Fruit fly (Drosophila melanogaster) whole organism: ENCODE results near the gene CG12009.

Experiments
- CG8478 ChIP-seq: fragments of >200 bp; optimal IDR thresholded peaks from 2 replicates; lab custom pipeline; 2018; ENCODE audit warnings: inconsistent platforms
- Dll ChIP-seq: fragments of >200 bp; optimal IDR thresholded peaks from 2 replicates; lab custom pipeline; 2017
- EcR ChIP-seq, 2 experiments: fragments of >200 bp; optimal IDR thresholded peaks; 2 replicates each; lab custom pipeline; 2017; ENCODE audit warnings: missing biosample characterization in 2 of 2, missing genetic modification characterization in 2 of 2, missing genetic modification reagents in 2 of 2
- pan ChIP-seq: fragments of >200 bp; optimal IDR thresholded peaks from 2 replicates; lab custom pipeline; 2017
- psq ChIP-seq: fragments of >200 bp; optimal IDR thresholded peaks from 2 replicates; lab custom pipeline; 2017
- usp ChIP-seq: fragments of >200 bp; optimal IDR thresholded peaks from 2 replicates; lab custom pipeline; 2017; ENCODE audit warnings: missing biosample characterization, missing genetic modification characterization, mixed read lengths

The CG12009 gene

dm6 chr3L:3274463-3275177, 16.6 kb upstream of the CG12009 start:
- TF ChIP-seq usp (GFP tag; lab: Kevin White, UChicago) (no peak), Dll (no peak), pan (no peak), psq (lab: Kevin White, UChicago) (no peak), EcR (GFP tag; optimal IDR thresholded peaks at IDR 0.05; lab: Kevin White, UChicago) (no peak), CG8478 (lab: Kevin White, UChicago) (no peak)

dm6 chr3L:3276930-3277329, 14.3 kb upstream of the CG12009 start:
- TF ChIP-seq EcR (GFP tag; optimal IDR thresholded peaks at IDR 0.05; lab: Kevin White, UChicago) = no peak
- no peak for TF ChIP-seq usp (GFP tag; lab: Kevin White, UChicago)
- TF ChIP-seq psq (lab: Kevin White, UChicago) = no peak
- no peak for TF ChIP-seq Dll
- no peak for TF ChIP-seq CG8478 (lab: Kevin White, UChicago)
- no peak for TF ChIP-seq pan

dm6 chr3L:3279930-3280329, 11.3 kb upstream of the CG12009 start, which contains the start of gene CG12017:
TSS of gene CG12017 (plus strand) at chr3L:3280239.
- no peak for TF ChIP-seq Dll
- TF ChIP-seq pan = no peak
- no peak for TF ChIP-seq usp (GFP tag; lab: Kevin White, UChicago)
- no peak for TF ChIP-seq psq (lab: Kevin White, UChicago)
- no peak for TF ChIP-seq CG8478 (lab: Kevin White, UChicago)
- no peak for TF ChIP-seq EcR (GFP tag; optimal IDR thresholded peaks at IDR 0.05; lab: Kevin White, UChicago)

DNA sequence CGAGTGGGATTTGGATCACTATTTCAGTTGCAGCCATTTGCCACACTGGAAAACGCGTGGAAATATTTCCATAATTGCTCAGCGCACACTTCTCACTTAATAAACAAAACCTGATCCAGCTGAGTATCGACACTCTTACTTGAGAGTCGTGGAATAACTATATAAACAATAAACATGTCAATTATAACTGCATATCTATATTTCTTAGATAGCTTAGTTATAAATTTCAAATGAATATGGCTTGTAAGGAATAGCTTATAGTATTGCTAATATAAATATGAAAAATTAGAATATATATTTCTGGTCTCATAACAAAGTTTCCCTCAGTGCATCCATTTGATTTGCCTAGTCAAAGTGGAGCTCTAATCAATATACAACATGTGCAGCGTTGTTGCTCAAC, 8.0 kb upstream of the CG12009 start:
- TF ChIP-seq Dll = no peak
- TF ChIP-seq usp (GFP tag; lab: Kevin White, UChicago) = no peak
- TF ChIP-seq pan = no peak
- TF ChIP-seq EcR (GFP tag; optimal IDR thresholded peaks at IDR 0.05; lab: Kevin White, UChicago) = no peak
- no peak for TF ChIP-seq CG8478 (lab: Kevin White, UChicago)
- TF ChIP-seq psq (lab: Kevin White, UChicago) = no peak

DNA sequence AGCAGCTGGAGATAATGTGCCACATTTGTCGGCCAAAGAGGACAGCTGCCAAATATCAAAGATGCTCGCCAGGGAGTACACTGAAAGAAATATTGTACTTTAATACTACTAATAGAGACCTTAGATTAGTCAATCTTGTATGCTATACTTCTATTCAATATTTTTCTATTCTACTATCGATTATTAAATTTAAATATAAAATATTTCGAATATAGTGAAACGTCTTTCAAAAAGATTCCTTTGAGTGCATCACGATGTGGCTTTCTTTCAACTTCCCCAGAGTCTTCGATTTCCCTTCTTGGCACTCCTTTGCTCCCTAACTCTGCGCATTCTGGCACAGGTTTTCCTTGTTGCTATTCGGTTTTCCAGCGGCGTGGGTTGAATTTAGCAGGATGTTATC, 6.4 kb upstream of the CG12009 start:
- no peak for TF ChIP-seq Dll
- TF ChIP-seq usp (GFP tag; lab: Kevin White, UChicago) = no peak
- no peak for TF ChIP-seq EcR (GFP tag; optimal IDR thresholded peaks at IDR 0.05; lab: Kevin White, UChicago)
- TF ChIP-seq pan = no peak
- TF ChIP-seq CG8478 (lab: Kevin White, UChicago) = no peak

dm6 chr3L:3288414-3288813, 2.8 kb upstream of the CG12009 start:
- TF ChIP-seq Dll (no peak), CG8478 (lab: Kevin White, UChicago) (no peak), usp (GFP tag; lab: Kevin White, UChicago) (no peak), pan (no peak), psq (lab: Kevin White, UChicago) (no peak), EcR (GFP tag; optimal IDR thresholded peaks at IDR 0.05; lab: Kevin White, UChicago) (no peak)

dm6 chr3L:3300345-3300744, 9.1 kb downstream of the CG12009 start:
- TF ChIP-seq Dll (no peak), EcR (GFP tag; optimal IDR thresholded peaks at IDR 0.05; lab: Kevin White, UChicago) (no peak), usp (GFP tag; lab: Kevin White, UChicago) (no peak), pan (no peak), psq (lab: Kevin White, UChicago) (no peak), CG8478 (lab: Kevin White, UChicago) (no peak)

- TF ChIP-seq CG8478 (lab: Kevin White, UChicago) (no peak), pan (no peak), EcR (GFP tag; optimal IDR thresholded peaks at IDR 0.05; lab: Kevin White, UChicago) (no peak), usp (GFP tag; lab: Kevin White, UChicago) (no peak), Dll (no peak)
Measured at dm6 chr3L:3301171-3301738, 10.0 kb downstream of the CG12009 start.

dm6 chr3L:3303087-3303526, 11.8 kb downstream of the CG12009 start, which contains the start of gene CG14968:
TSS of gene CG14968 (minus strand) at chr3L:3303112.
- TF ChIP-seq pan (no peak), EcR (GFP tag; optimal IDR thresholded peaks at IDR 0.05; lab: Kevin White, UChicago) (no peak), psq (lab: Kevin White, UChicago) (no peak), usp (GFP tag; lab: Kevin White, UChicago) (no peak), Dll (no peak), CG8478 (lab: Kevin White, UChicago) (no peak)

DNA sequence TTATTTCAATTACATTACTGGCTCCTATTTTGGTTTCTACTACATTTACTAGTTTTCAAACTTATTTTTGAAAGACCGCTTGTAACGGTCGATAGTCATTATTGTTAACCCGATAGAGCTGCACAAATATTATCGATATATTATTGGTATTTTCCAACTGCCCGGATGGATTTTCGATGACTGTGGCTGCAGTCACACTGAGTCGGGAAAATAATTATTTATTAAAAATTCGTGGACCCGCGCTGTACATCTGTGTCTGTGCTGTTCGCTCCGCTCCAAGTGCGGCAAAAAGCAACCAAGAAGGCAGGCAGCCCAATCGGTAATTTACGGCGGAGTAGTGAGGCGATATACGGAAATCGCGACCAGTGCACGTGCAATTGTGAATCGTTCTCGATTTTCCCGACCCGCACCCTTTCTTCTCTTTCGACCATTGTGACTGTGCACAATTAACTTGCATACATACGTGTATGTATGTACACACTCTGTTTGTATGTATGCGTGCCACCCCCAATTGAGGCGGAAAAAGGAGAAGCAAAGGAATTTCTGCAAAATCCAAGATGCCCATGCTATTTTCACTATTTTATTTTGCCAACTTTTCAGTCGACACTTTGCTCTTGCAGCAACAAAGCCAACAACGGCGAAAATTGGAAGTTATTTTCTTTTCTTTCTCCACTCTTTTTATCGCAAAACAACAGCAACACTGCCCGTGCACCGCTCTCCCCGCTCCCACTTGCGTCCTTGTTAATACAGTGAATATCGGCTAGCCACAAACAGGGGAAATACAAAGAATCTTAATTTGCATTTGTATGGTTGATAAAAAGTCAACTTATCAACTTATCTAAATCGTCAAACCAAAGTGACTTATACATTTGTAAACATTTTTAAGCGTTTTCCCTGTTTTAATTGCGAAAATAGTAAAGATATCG, 12.5 kb downstream of the CG12009 start, which contains the start of gene ZnT63C:
TSS of gene ZnT63C (plus strand) at position 175 of the 926 bp plus-strand sequence.
- TF ChIP-seq usp (GFP tag; lab: Kevin White, UChicago) = no peak
- TF ChIP-seq Dll = no peak
- TF ChIP-seq CG8478 (lab: Kevin White, UChicago) = no peak
- TF ChIP-seq EcR (GFP tag; optimal IDR thresholded peaks at IDR 0.05; lab: Kevin White, UChicago) = no peak
- TF ChIP-seq psq (lab: Kevin White, UChicago) = no peak
- no peak for TF ChIP-seq pan

DNA sequence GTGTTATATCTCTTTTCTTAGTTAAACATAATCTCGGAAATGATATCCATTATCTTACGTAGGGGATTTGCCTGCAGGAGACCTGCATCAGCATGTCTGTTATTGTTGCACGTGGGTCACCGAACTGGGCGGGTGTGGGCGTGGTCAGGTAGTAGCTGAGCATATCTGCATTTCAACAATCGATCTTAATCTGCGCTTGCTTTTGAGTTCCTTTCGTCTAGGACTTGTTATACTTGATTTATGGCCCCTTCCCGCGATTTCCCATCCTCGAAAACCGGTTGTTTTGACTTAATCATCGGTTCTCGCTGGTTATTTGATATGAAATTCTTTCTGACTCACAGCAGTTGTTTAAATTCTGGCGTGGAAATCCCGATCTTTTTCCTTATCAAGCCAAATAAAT, 13.5 kb downstream of the CG12009 start:
- TF ChIP-seq Dll (no peak), usp (GFP tag; lab: Kevin White, UChicago) (no peak), pan (no peak), EcR (GFP tag; optimal IDR thresholded peaks at IDR 0.05; lab: Kevin White, UChicago) (no peak), psq (lab: Kevin White, UChicago) (no peak), CG8478 (lab: Kevin White, UChicago) (no peak)
